Worm (Caenorhabditis elegans): Measurements from ENCODE around the gene Y73F8A.27.

DNA sequence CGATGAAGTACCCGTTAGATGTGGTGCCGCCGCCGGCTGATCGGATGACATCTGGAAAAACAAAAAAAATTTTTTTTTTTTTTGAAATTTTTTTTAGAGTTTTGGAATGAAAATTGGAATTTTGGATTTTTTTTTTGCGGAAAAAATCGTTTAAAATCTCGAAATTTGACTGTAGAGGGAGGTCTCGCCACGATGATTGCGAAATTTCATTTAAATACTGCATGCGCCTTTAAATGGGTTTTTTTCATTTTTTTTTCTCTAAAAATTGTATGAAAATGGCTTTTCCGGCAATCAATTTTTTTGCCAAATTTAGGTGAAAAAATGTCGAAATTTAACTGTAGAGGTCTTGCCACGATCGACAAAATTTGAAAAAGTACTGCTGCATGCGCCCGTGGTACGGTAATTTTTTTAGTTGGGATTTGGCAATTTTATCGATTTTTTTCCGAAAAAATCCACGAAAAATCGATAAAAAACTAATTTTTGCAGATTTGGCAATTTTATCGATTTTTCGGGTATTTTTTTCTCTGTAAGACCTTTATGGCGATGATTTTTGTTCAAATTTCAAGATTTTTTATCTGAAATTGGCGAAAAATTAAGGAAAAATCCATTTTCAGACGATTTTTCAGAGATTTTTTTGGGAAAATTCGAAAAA, 19.3 kb upstream of the Y73F8A.27 start, which contains the start of gene gtf-2H4:
- TF ChIP-seq nhr-12 (tag; optimal IDR thresholded peaks at IDR 0.05) (no peak), fkh-10 (GFP tag; optimal IDR thresholded peaks at IDR 0.05) (no peak), egl-5 (tag; optimal IDR thresholded peaks at IDR 0.05) (no peak), ztf-11 (tag; optimal IDR thresholded peaks at IDR 0.05) (no peak), ceh-82 (tag; optimal IDR thresholded peaks at IDR 0.05) (no peak)

Measured in whole organism, L3 larva.